Fruit fly (Drosophila melanogaster) whole organism, embryonic: Measurements from ENCODE around the gene CG43273.

Experiments
- Bdp1 ChIP-seq: fragments of 200-800 bp; sonication (Bioruptor generic); optimal IDR thresholded peaks from 3 replicates; lab custom pipeline; 2016; ENCODE audit warnings: missing biosample characterization, missing genetic modification characterization
- Blimp-1 ChIP-seq: fragments of 200-800 bp; sonication (Bioruptor generic); optimal IDR thresholded peaks from 3 replicates; lab custom pipeline; 2018; ENCODE audit warnings: missing biosample characterization, missing genetic modification characterization, mild to moderate bottlenecking, moderate library complexity, missing genetic modification reagents
- CG10959 ChIP-seq: fragments of 200-800 bp; sonication (Bioruptor generic); IDR thresholded peaks from 2 replicates; pipeline ENCODE4 v1.3.6; 2022; ENCODE audit warnings: missing biosample characterization, missing genetic modification characterization
- CG12942 ChIP-seq: fragments of 200-800 bp; sonication (Bioruptor generic); optimal IDR thresholded peaks from 3 replicates; lab custom pipeline; 2016; ENCODE audit warnings: missing biosample characterization, missing genetic modification characterization
- CG15011 ChIP-seq: fragments of 200-800 bp; sonication (Bioruptor generic); optimal IDR thresholded peaks from 3 replicates; lab custom pipeline; 2018; ENCODE audit warnings: missing biosample characterization, mild to moderate bottlenecking, missing genetic modification characterization
- CG15269 ChIP-seq: fragments of 200-800 bp; sonication (Bioruptor generic); optimal IDR thresholded peaks from 2 replicates; lab custom pipeline; 2018; ENCODE audit warnings: missing biosample characterization, mild to moderate bottlenecking, missing genetic modification characterization, moderate library complexity
- CG1792 ChIP-seq: fragments of 200-800 bp; sonication (Bioruptor generic); optimal IDR thresholded peaks from 2 replicates; lab custom pipeline; 2016; ENCODE audit warnings: missing biosample characterization, missing genetic modification characterization
- CG18011 ChIP-seq: fragments of 200-800 bp; sonication (Bioruptor generic); optimal IDR thresholded peaks from 2 replicates; lab custom pipeline; 2017; ENCODE audit warnings: missing biosample characterization, missing genetic modification characterization, mild to moderate bottlenecking, moderate library complexity, missing genotype
- CG2712 ChIP-seq: fragments of 200-800 bp; optimal IDR thresholded peaks from 3 replicates; lab custom pipeline; 2019; ENCODE audit warnings: missing biosample characterization, mild to moderate bottlenecking, missing genetic modification characterization, moderate library complexity
- CG2875 ChIP-seq: fragments of 200-800 bp; sonication (Bioruptor generic); optimal IDR thresholded peaks from 2 replicates; lab custom pipeline; 2017; ENCODE audit warnings: missing biosample characterization, mild to moderate bottlenecking, missing genetic modification characterization, missing genetic modification reagents
- CG30020 ChIP-seq: fragments of 200-800 bp; optimal IDR thresholded peaks from 2 replicates; lab custom pipeline; 2019; ENCODE audit warnings: missing biosample characterization, mild to moderate bottlenecking, missing genetic modification characterization, moderate library complexity
- CG30431 ChIP-seq: fragments of 200-800 bp; sonication (Bioruptor generic); optimal IDR thresholded peaks from 2 replicates; lab custom pipeline; 2017; ENCODE audit warnings: missing biosample characterization, missing genetic modification characterization
- CG32772 ChIP-seq: fragments of 200-800 bp; sonication (Bioruptor generic); IDR thresholded peaks from 2 replicates; pipeline ENCODE4 v1.3.6; 2022; ENCODE audit warnings: missing biosample characterization, missing genetic modification characterization
- CG33213 ChIP-seq: fragments of 200-800 bp; sonication (Bioruptor generic); optimal IDR thresholded peaks from 3 replicates; lab custom pipeline; 2016; ENCODE audit warnings: missing biosample characterization, missing genetic modification characterization
- CG34422 ChIP-seq: fragments of 200-800 bp; sonication (Bioruptor generic); IDR thresholded peaks from 3 replicates; pipeline ENCODE4 v1.3.6; 2022; ENCODE audit warnings: missing biosample characterization, missing genetic modification characterization
- CG4328 ChIP-seq: fragments of 200-800 bp; sonication (Bioruptor generic); optimal IDR thresholded peaks from 3 replicates; lab custom pipeline; 2017; ENCODE audit warnings: missing biosample characterization, missing genetic modification reagents, missing genetic modification characterization
- CG4707 ChIP-seq: fragments of 200-800 bp; sonication (Bioruptor generic); optimal IDR thresholded peaks from 2 replicates; lab custom pipeline; 2018; ENCODE audit warnings: missing biosample characterization, mild to moderate bottlenecking, missing genetic modification characterization, moderate library complexity
- CG5180 ChIP-seq: fragments of 200-800 bp; sonication (Bioruptor generic); optimal IDR thresholded peaks from 3 replicates; lab custom pipeline; 2017; ENCODE audit warnings: missing biosample characterization, missing genetic modification characterization, mild to moderate bottlenecking, moderate library complexity, missing genetic modification reagents
- CG7928 ChIP-seq: fragments of 200-800 bp; sonication (Bioruptor generic); optimal IDR thresholded peaks from 2 replicates; lab custom pipeline; 2017; ENCODE audit warnings: missing biosample characterization, mild to moderate bottlenecking, missing genetic modification characterization
- CG9609 ChIP-seq: fragments of 200-800 bp; sonication (Bioruptor generic); optimal IDR thresholded peaks from 3 replicates; lab custom pipeline; 2016; ENCODE audit warnings: missing biosample characterization, missing genetic modification characterization
- Deaf1 ChIP-seq: fragments of 200-800 bp; optimal IDR thresholded peaks from 3 replicates; lab custom pipeline; 2019; ENCODE audit warnings: missing biosample characterization, mild to moderate bottlenecking, missing genetic modification characterization, moderate library complexity
- Dfd ChIP-seq, 2 experiments: fragments of >200 bp; optimal IDR thresholded peaks; 2 replicates each; lab custom pipeline; 2017; ENCODE audit warnings: missing biosample characterization in 2 of 2, missing genetic modification characterization in 2 of 2
- Gsc ChIP-seq: fragments of 200-800 bp; sonication (Bioruptor generic); IDR thresholded peaks from 2 replicates; pipeline ENCODE4 v1.3.6; 2022; ENCODE audit warnings: missing biosample characterization, missing genetic modification characterization
- Lhr ChIP-seq: fragments of 200-800 bp; sonication (Bioruptor generic); optimal IDR thresholded peaks from 3 replicates; lab custom pipeline; 2017; ENCODE audit warnings: mild to moderate bottlenecking, missing biosample characterization, missing genetic modification reagents, missing genetic modification characterization
- Mrtf ChIP-seq: fragments of 200-800 bp; sonication (Bioruptor generic); IDR thresholded peaks from 3 replicates; pipeline ENCODE4 v1.3.6; 2022; ENCODE audit warnings: missing biosample characterization, missing genetic modification characterization
- NC2β ChIP-seq: fragments of 200-800 bp; sonication (Bioruptor generic); optimal IDR thresholded peaks from 2 replicates; lab custom pipeline; 2016; ENCODE audit warnings: missing biosample characterization, missing genetic modification characterization
- Sin3A ChIP-seq: fragments of >200 bp; optimal IDR thresholded peaks from 2 replicates; lab custom pipeline; 2018
- Stat92E ChIP-seq, 3 experiments: fragments of >200 bp in 2 of 3; fragments of 200-800 bp in 1 of 3; sonication (Bioruptor generic) in 1 of 3; optimal IDR thresholded peaks; 2 replicates each; lab custom pipeline; 2017 to 2019; ENCODE audit warnings: missing biosample characterization in 3 of 3, missing genetic modification characterization in 3 of 3, mild to moderate bottlenecking in 1 of 3, moderate library complexity in 1 of 3
- YL-1 ChIP-seq: fragments of 200-800 bp; sonication (Bioruptor generic); optimal IDR thresholded peaks from 3 replicates; lab custom pipeline; 2017; ENCODE audit warnings: missing biosample characterization, mild to moderate bottlenecking, missing genetic modification characterization
- ab ChIP-seq: fragments of 200-800 bp; sonication (Bioruptor generic); optimal IDR thresholded peaks from 2 replicates; lab custom pipeline; 2016; ENCODE audit warnings: missing biosample characterization, missing genetic modification characterization
- br ChIP-seq: fragments of >200 bp; optimal IDR thresholded peaks from 2 replicates; lab custom pipeline; 2017
- crp ChIP-seq, 2 experiments: fragments of 200-800 bp; sonication (Bioruptor generic); optimal IDR thresholded peaks; 2 replicates in 1 of 2; 3 replicates in 1 of 2; lab custom pipeline; 2017; ENCODE audit warnings: missing biosample characterization in 2 of 2, missing genetic modification characterization in 2 of 2, mild to moderate bottlenecking in 1 of 2, moderate library complexity in 1 of 2
- fd3F ChIP-seq: fragments of 200-800 bp; sonication (Bioruptor generic); optimal IDR thresholded peaks from 2 replicates; lab custom pipeline; 2018; ENCODE audit warnings: missing biosample characterization, mild to moderate bottlenecking, missing genetic modification characterization, moderate library complexity
- fd64A ChIP-seq: fragments of 200-800 bp; sonication (Bioruptor generic); optimal IDR thresholded peaks from 3 replicates; lab custom pipeline; 2018; ENCODE audit warnings: missing biosample characterization, mild to moderate bottlenecking, missing genetic modification characterization
- gce ChIP-seq: fragments of 200-800 bp; sonication (Bioruptor generic); IDR thresholded peaks from 3 replicates; pipeline ENCODE4 v1.3.6; 2022; ENCODE audit warnings: missing biosample characterization, missing genetic modification characterization
- grau ChIP-seq: fragments of 200-800 bp; optimal IDR thresholded peaks from 3 replicates; lab custom pipeline; 2019; ENCODE audit warnings: missing biosample characterization, mild to moderate bottlenecking, missing genetic modification characterization, moderate library complexity
- h ChIP-seq: fragments of >200 bp; optimal IDR thresholded peaks from 2 replicates; lab custom pipeline; 2017
- ind ChIP-seq: fragments of 200-800 bp; sonication (Bioruptor generic); optimal IDR thresholded peaks from 3 replicates; lab custom pipeline; 2016; ENCODE audit warnings: missing biosample characterization, missing genetic modification characterization
- jigr1 ChIP-seq: fragments of 200-800 bp; sonication (Bioruptor generic); IDR thresholded peaks from 3 replicates; pipeline ENCODE4 v1.3.6; 2022; ENCODE audit warnings: missing biosample characterization, missing genetic modification characterization
- jing ChIP-seq: fragments of 200-800 bp; sonication (Bioruptor generic); optimal IDR thresholded peaks from 2 replicates; lab custom pipeline; 2018; ENCODE audit warnings: missing biosample characterization, mild to moderate bottlenecking, missing genetic modification characterization
- kay ChIP-seq: fragments of 200-800 bp; sonication (Bioruptor generic); optimal IDR thresholded peaks from 2 replicates; lab custom pipeline; 2016; ENCODE audit warnings: missing biosample characterization, missing genetic modification characterization
- nau ChIP-seq: fragments of 200-800 bp; sonication (Bioruptor generic); optimal IDR thresholded peaks from 3 replicates; lab custom pipeline; 2017; ENCODE audit warnings: missing biosample characterization, mild to moderate bottlenecking, missing genetic modification characterization, missing genetic modification reagents
- nerfin-1 ChIP-seq: fragments of 200-800 bp; sonication (Bioruptor generic); optimal IDR thresholded peaks from 3 replicates; lab custom pipeline; 2019; ENCODE audit warnings: missing biosample characterization, mild to moderate bottlenecking, missing genetic modification characterization, moderate library complexity
- pfk ChIP-seq: fragments of 200-800 bp; sonication (Bioruptor generic); optimal IDR thresholded peaks from 2 replicates; lab custom pipeline; 2018; ENCODE audit warnings: missing biosample characterization, mild to moderate bottlenecking, missing genetic modification characterization, moderate library complexity
- pita ChIP-seq: fragments of 200-800 bp; sonication (Bioruptor generic); optimal IDR thresholded peaks from 2 replicates; lab custom pipeline; 2017; ENCODE audit warnings: missing biosample characterization, mild to moderate bottlenecking, missing genetic modification characterization
- scrt ChIP-seq: fragments of 200-800 bp; sonication (Bioruptor generic); optimal IDR thresholded peaks from 2 replicates; lab custom pipeline; 2018; ENCODE audit warnings: missing biosample characterization, mild to moderate bottlenecking, missing genetic modification characterization, moderate library complexity
- slp2 ChIP-seq: fragments of 200-800 bp; sonication (Bioruptor generic); optimal IDR thresholded peaks from 2 replicates; lab custom pipeline; 2016; ENCODE audit warnings: missing biosample characterization, missing genetic modification characterization
- sug ChIP-seq: fragments of 200-800 bp; optimal IDR thresholded peaks from 2 replicates; lab custom pipeline; 2019; ENCODE audit warnings: missing biosample characterization, mild to moderate bottlenecking, missing genetic modification characterization, moderate library complexity
- ttk ChIP-seq: fragments of 200-800 bp; sonication (Bioruptor generic); IDR thresholded peaks from 2 replicates; pipeline ENCODE4 v2.1.2; 2022; ENCODE audit warnings: missing biosample characterization, missing genetic modification characterization
- unpg ChIP-seq: fragments of 200-800 bp; sonication (Bioruptor generic); optimal IDR thresholded peaks from 3 replicates; lab custom pipeline; 2018; ENCODE audit warnings: missing biosample characterization, mild to moderate bottlenecking, missing genetic modification characterization, moderate library complexity
- zfh2 ChIP-seq: fragments of 200-800 bp; sonication (Bioruptor generic); optimal IDR thresholded peaks from 2 replicates; lab custom pipeline; 2016; ENCODE audit warnings: missing biosample characterization, missing genetic modification characterization

Gene CG43273

DNA sequence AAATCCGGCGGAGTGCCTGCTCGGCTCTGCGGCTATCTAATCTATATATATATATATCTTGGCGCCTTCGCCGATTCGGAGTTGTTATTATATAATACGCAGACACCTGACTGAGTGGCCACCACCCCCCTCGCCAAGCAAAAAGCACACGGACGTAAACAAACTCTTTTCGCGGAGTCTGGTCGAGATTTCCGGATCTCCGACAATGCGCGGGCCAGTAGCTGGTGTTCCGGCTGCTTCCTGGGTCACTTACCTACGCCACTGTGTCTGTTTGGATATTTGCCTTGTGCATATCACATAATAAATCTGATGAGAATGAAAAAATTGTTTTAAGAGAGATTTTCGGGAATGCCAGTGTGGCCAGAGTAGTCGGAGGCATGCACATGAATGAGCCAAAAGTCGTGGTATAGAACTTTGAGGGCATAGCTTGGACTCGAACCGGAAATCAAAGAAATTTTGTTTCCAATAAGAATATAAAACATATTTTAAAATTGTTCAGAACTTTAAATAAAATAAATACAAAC is 43.0 kb upstream of the CG43273 start, which contains the start of gene CG5805 (continued):
- TF ChIP-seq br (lab: Kevin White, UChicago): no peak
- peak; percentile 83 for TF ChIP-seq sug
- TF ChIP-seq crp (GFP tag; optimal IDR thresholded peaks at IDR 0.05; lab: Kevin White, UChicago): peak in 1 of 2 experiments; percentile 55
- peak; percentile 48 for TF ChIP-seq CG1792 (GFP tag; lab: Kevin White, UChicago)
- TF ChIP-seq Bdp1 (GFP tag; lab: Kevin White, UChicago): peak; percentile 74
- peak; percentile 74 for TF ChIP-seq grau
- peak; percentile 61 for TF ChIP-seq CG18011 (GFP tag; lab: Kevin White, UChicago)
- TF ChIP-seq Stat92E (GFP tag; optimal IDR thresholded peaks at IDR 0.05; lab: Kevin White, UChicago): peak in 1 of 3 experiments; percentile 40
- TF ChIP-seq CG10959 (GFP tag; lab: Robert Waterston, UW): peak; percentile 53
- TF ChIP-seq CG15011 (GFP tag; lab: Kevin White, UChicago): peak; percentile 79
- TF ChIP-seq Dfd (GFP tag; optimal IDR thresholded peaks at IDR 0.05; lab: Kevin White, UChicago): no peak
- TF ChIP-seq Blimp-1 (GFP tag; lab: Kevin White, UChicago): peak; percentile 53
- peak; percentile 64 for TF ChIP-seq pita (GFP tag; lab: Kevin White, UChicago)
- peak; percentile 81 for TF ChIP-seq ttk (GFP tag; lab: Robert Waterston, UW)
- TF ChIP-seq CG2875 (GFP tag; lab: Kevin White, UChicago): peak; percentile 74
- no peak for TF ChIP-seq Gsc (GFP tag; lab: Robert Waterston, UW)
- peak; percentile 90 for TF ChIP-seq CG33213
- TF ChIP-seq fd3F (GFP tag; lab: Kevin White, UChicago): peak; percentile 80
- peak; percentile 75 for TF ChIP-seq nerfin-1 (tag; lab: Kevin White, UChicago)
- peak; percentile 70 for TF ChIP-seq CG4707 (GFP tag; lab: Kevin White, UChicago)
- TF ChIP-seq slp2: peak; percentile 58
- peak; percentile 56 for TF ChIP-seq CG5180 (GFP tag; lab: Kevin White, UChicago)
- TF ChIP-seq YL-1: peak; percentile 88
- peak; percentile 81 for TF ChIP-seq scrt
- peak; percentile 63 for TF ChIP-seq jing (GFP tag; lab: Kevin White, UChicago)
- TF ChIP-seq Mrtf (GFP tag; lab: Robert Waterston, UW): peak; percentile 34; the same call in 2 of the 3 replicates
- TF ChIP-seq CG12942 (GFP tag; lab: Kevin White, UChicago): peak; percentile 66
- peak; percentile 73 for TF ChIP-seq CG9609
- peak; percentile 83 for TF ChIP-seq CG4328 (GFP tag; lab: Kevin White, UChicago)
- TF ChIP-seq pfk: peak; percentile 50
- peak; percentile 62 for TF ChIP-seq ind (GFP tag; lab: Kevin White, UChicago)
- peak; percentile 57 for TF ChIP-seq CG7928 (GFP tag; lab: Kevin White, UChicago)
- peak; percentile 78; the same call in 1 of the 2 replicates for TF ChIP-seq CG32772
- TF ChIP-seq gce (GFP tag; lab: Robert Waterston, UW): peak; percentile 71; the same call in 1 of the 3 replicates
- no peak for TF ChIP-seq h (lab: Kevin White, UChicago)
- no peak for TF ChIP-seq CG30020
- peak; percentile 87 for TF ChIP-seq Lhr (GFP tag; lab: Kevin White, UChicago)
- TF ChIP-seq CG2712: peak; percentile 70
- no peak for TF ChIP-seq Sin3A
- peak; percentile 78 for TF ChIP-seq CG15269 (tag; lab: Kevin White, UChicago)
- TF ChIP-seq fd64A (GFP tag; lab: Kevin White, UChicago): peak; percentile 73
- TF ChIP-seq unpg (GFP tag; lab: Kevin White, UChicago): peak; percentile 75
- peak; percentile 78; the same call in 2 of the 3 replicates for TF ChIP-seq CG34422 (GFP tag; lab: Robert Waterston, UW)
- TF ChIP-seq zfh2 (GFP tag; lab: Kevin White, UChicago): peak; percentile 61
- peak; percentile 57 for TF ChIP-seq Deaf1
- no peak for TF ChIP-seq ab
- no peak for TF ChIP-seq nau
- TF ChIP-seq NC2β (GFP tag; lab: Kevin White, UChicago): peak; percentile 81
- no peak for TF ChIP-seq jigr1 (GFP tag; lab: Robert Waterston, UW)
- peak; percentile 75 for TF ChIP-seq CG30431 (GFP tag; lab: Kevin White, UChicago)
- TF ChIP-seq kay (GFP tag; lab: Kevin White, UChicago): no peak
